Fruit fly (Drosophila melanogaster): ENCODE measurements around the gene CG1764.

- TF ChIP-seq usp (GFP tag; optimal IDR thresholded peaks at IDR 0.05) (no peak), Rel (GFP tag; optimal IDR thresholded peaks at IDR 0.05) (no peak), Rel (tag; optimal IDR thresholded peaks at IDR 0.05) (no peak), ey (GFP tag; optimal IDR thresholded peaks at IDR 0.05) (peak; percentile 14), Abd-B (GFP tag; optimal IDR thresholded peaks at IDR 0.05) (no peak), psq (GFP tag; optimal IDR thresholded peaks at IDR 0.05) (peak; percentile 45), Jra (GFP tag; optimal IDR thresholded peaks at IDR 0.05) (no peak)
Observed at dm6 chrX:13307189-13307588, 5.0 kb upstream of the CG1764 start.

Data from whole organism, wandering third instar larva.